In genomic region chr2L:9613006-9613690, dm6 we compare ENCODE assay signal across 1 fruit fly cellular context.
A peak's percentile ranks its signal among the peaks of the same experiment; 100 is the strongest.
TF ChIP-seq lines count a peak whose summit lies in the region.

Gene Trx2 (plus strand): TSS chr2L:9613166.

TF ChIP-seq in whole organism, embryonic, 481 proteins besides CTCF, POLR2A, EP300 and RAD21 (continued from another document):
- TF ChIP-seq odd (GFP tag; optimal IDR thresholded peaks at IDR 0.05; lab: Kevin White, UChicago) (no peak), NC2α (GFP tag; optimal IDR thresholded peaks at IDR 0.05; lab: Kevin White, UChicago) (no peak), CG43689 (GFP tag; IDR thresholded peaks at IDR 0.05; lab: Robert Waterston, UW) (no peak), Pdp1 (GFP tag; optimal IDR thresholded peaks at IDR 0.05; lab: Kevin White, UChicago) (peak in 1 of 2 experiments; percentile 80), oc (tag; optimal IDR thresholded peaks at IDR 0.05; lab: Kevin White, UChicago) (peak; percentile 14), Rfx (GFP tag; IDR thresholded peaks at IDR 0.05; lab: Robert Waterston, UW) (peak; percentile 48; the same call in 1 of the 2 replicates), grn (GFP tag; optimal IDR thresholded peaks at IDR 0.05; lab: Kevin White, UChicago) (peak; percentile 23), Dref (GFP tag; IDR thresholded peaks at IDR 0.05; lab: Robert Waterston, UW) (peak; percentile 57), CG8290 (GFP tag; optimal IDR thresholded peaks at IDR 0.05; lab: Kevin White, UChicago) (no peak), CG8290 (tag; optimal IDR thresholded peaks at IDR 0.05; lab: Kevin White, UChicago) (no peak), tll (GFP tag; optimal IDR thresholded peaks at IDR 0.05; lab: Kevin White, UChicago) (no peak), slp2 (GFP tag; optimal IDR thresholded peaks at IDR 0.05; lab: Kevin White, UChicago) (no peak), gcm2 (GFP tag; optimal IDR thresholded peaks at IDR 0.05; lab: Kevin White, UChicago) (peak; percentile 57), ci (GFP tag; IDR thresholded peaks at IDR 0.05; lab: Robert Waterston, UW) (peak; percentile 60; the same call in 2 of the 3 replicates), scrt (GFP tag; optimal IDR thresholded peaks at IDR 0.05; lab: Kevin White, UChicago) (peak; percentile 51), br (optimal IDR thresholded peaks at IDR 0.05; lab: Kevin White, UChicago) (no peak), PHDP (tag; optimal IDR thresholded peaks at IDR 0.05; lab: Kevin White, UChicago) (peak; percentile 18), CG7963 (GFP tag; IDR thresholded peaks at IDR 0.05; lab: Robert Waterston, UW; ENCODE audit: partially characterized antibody) (no peak), CG33213 (GFP tag; optimal IDR thresholded peaks at IDR 0.05; lab: Kevin White, UChicago) (no peak), luna (GFP tag; optimal IDR thresholded peaks at IDR 0.05; lab: Kevin White, UChicago) (no peak), Rx (GFP tag; IDR thresholded peaks at IDR 0.05; lab: Robert Waterston, UW) (no peak), CG1602 (GFP tag; optimal IDR thresholded peaks at IDR 0.05; lab: Kevin White, UChicago) (no peak), CG13624 (GFP tag; optimal IDR thresholded peaks at IDR 0.05; lab: Kevin White, UChicago) (peak; percentile 62), CG12769 (tag; optimal IDR thresholded peaks at IDR 0.05; lab: Kevin White, UChicago) (peak; percentile 46), abd-A (tag; optimal IDR thresholded peaks at IDR 0.05; lab: Kevin White, UChicago) (peak; percentile 62), CG5245 (GFP tag; optimal IDR thresholded peaks at IDR 0.05; lab: Kevin White, UChicago) (no peak), CG12391 (tag; optimal IDR thresholded peaks at IDR 0.05; lab: Kevin White, UChicago) (no peak), knrl (GFP tag; IDR thresholded peaks at IDR 0.05; lab: Robert Waterston, UW; ENCODE audit: partially characterized antibody) (no peak), zen2 (GFP tag; IDR thresholded peaks at IDR 0.05; lab: Robert Waterston, UW; ENCODE audit: partially characterized antibody) (no peak), Blimp-1 (GFP tag; optimal IDR thresholded peaks at IDR 0.05; lab: Kevin White, UChicago) (no peak), peb (GFP tag; IDR thresholded peaks at IDR 0.05; lab: Robert Waterston, UW) (no peak), Hand (GFP tag; optimal IDR thresholded peaks at IDR 0.05; lab: Kevin White, UChicago) (peak; percentile 64), Dip3 (GFP tag; optimal IDR thresholded peaks at IDR 0.05; lab: Kevin White, UChicago) (no peak), stwl (tag; optimal IDR thresholded peaks at IDR 0.05; lab: Kevin White, UChicago) (no peak), Nf-YA (GFP tag; IDR thresholded peaks at IDR 0.05; lab: Robert Waterston, UW) (peak; percentile 8; the same call in 1 of the 2 replicates), bowl (GFP tag; IDR thresholded peaks at IDR 0.05; lab: Robert Waterston, UW) (no peak), CG3995 (GFP tag; optimal IDR thresholded peaks at IDR 0.05; lab: Kevin White, UChicago) (no peak), CrebB (tag; optimal IDR thresholded peaks at IDR 0.05; lab: Kevin White, UChicago) (no peak), Max (GFP tag; optimal IDR thresholded peaks at IDR 0.05; lab: Kevin White, UChicago) (no peak), Dip2 (GFP tag; IDR thresholded peaks at IDR 0.05; lab: Robert Waterston, UW) (peak; percentile 88; the same call in 1 of the 2 replicates), D19B (GFP tag; optimal IDR thresholded peaks at IDR 0.05; lab: Kevin White, UChicago) (no peak), CG11398 (GFP tag; optimal IDR thresholded peaks at IDR 0.05; lab: Kevin White, UChicago) (peak; percentile 39), HLH3B (GFP tag; IDR thresholded peaks at IDR 0.05; lab: Robert Waterston, UW) (peak; percentile 5; the same call in 1 of the 2 replicates), Hsf (GFP tag; optimal IDR thresholded peaks at IDR 0.05; lab: Kevin White, UChicago) (no peak), Spps (tag; optimal IDR thresholded peaks at IDR 0.05; lab: Kevin White, UChicago) (no peak), CG1529 (GFP tag; optimal IDR thresholded peaks at IDR 0.05; lab: Kevin White, UChicago) (peak; percentile 16), H2.0 (GFP tag; IDR thresholded peaks at IDR 0.05; lab: Robert Waterston, UW) (no peak), Sin3A (optimal IDR thresholded peaks at IDR 0.05; lab: Kevin White, UChicago) (peak; percentile 49), CG9727 (GFP tag; optimal IDR thresholded peaks at IDR 0.05; lab: Kevin White, UChicago) (no peak), CG11456 (GFP tag; IDR thresholded peaks at IDR 0.05; lab: Robert Waterston, UW) (0 out of 3 replicates have a peak, but pooled peaks have one; percentile 19), crol (GFP tag; IDR thresholded peaks at IDR 0.05; lab: Robert Waterston, UW) (no peak), unc-4 (GFP tag; IDR thresholded peaks at IDR 0.05; lab: Robert Waterston, UW; ENCODE audit: partially characterized antibody) (0 out of 2 replicates have a peak, but pooled peaks have one; percentile 28), pita (GFP tag; optimal IDR thresholded peaks at IDR 0.05; lab: Kevin White, UChicago) (peak; percentile 18), fd64A (GFP tag; optimal IDR thresholded peaks at IDR 0.05; lab: Kevin White, UChicago) (peak; percentile 1), danr (GFP tag; IDR thresholded peaks at IDR 0.05; lab: Robert Waterston, UW) (no peak), gcm (GFP tag; optimal IDR thresholded peaks at IDR 0.05; lab: Kevin White, UChicago) (peak; percentile 40), Med (GFP tag; lab: Kevin White, UChicago) (peak; percentile 85), HHEX (GFP tag; optimal IDR thresholded peaks at IDR 0.05; lab: Kevin White, UChicago) (peak; percentile 35), maf-S (GFP tag; optimal IDR thresholded peaks at IDR 0.05; lab: Kevin White, UChicago) (no peak), Nf-YC (tag; optimal IDR thresholded peaks at IDR 0.05; lab: Kevin White, UChicago) (peak; percentile 7), sim (GFP tag; IDR thresholded peaks at IDR 0.05; lab: Robert Waterston, UW) (peak; percentile 21; the same call in 1 of the 2 replicates), Neu2 (GFP tag; optimal IDR thresholded peaks at IDR 0.05; lab: Kevin White, UChicago; ENCODE audit: borderline replicate concordance) (no peak), CG13894 (tag; optimal IDR thresholded peaks at IDR 0.05; lab: Kevin White, UChicago) (peak; percentile 36), yki (optimal IDR thresholded peaks at IDR 0.05; lab: Kevin White, UChicago) (peak; percentile 8), CG3065 (GFP tag; optimal IDR thresholded peaks at IDR 0.05; lab: Kevin White, UChicago) (no peak), ATbp (GFP tag; optimal IDR thresholded peaks at IDR 0.05; lab: Kevin White, UChicago) (no peak), Dll (GFP tag; IDR thresholded peaks at IDR 0.05; lab: Robert Waterston, UW; ENCODE audit: partially characterized antibody) (0 out of 4 replicates have a peak, but pooled peaks have one; percentile 17), ac (GFP tag; optimal IDR thresholded peaks at IDR 0.05; lab: Kevin White, UChicago) (peak; percentile 7), CG15269 (tag; optimal IDR thresholded peaks at IDR 0.05; lab: Kevin White, UChicago) (peak; percentile 40), CG16863 (GFP tag; optimal IDR thresholded peaks at IDR 0.05; lab: Kevin White, UChicago) (no peak)
TF ChIP-seq in whole organism, embryonic: peak in this region for 128.
